Worm (Caenorhabditis elegans) whole organism, late embryonic: ENCODE results near the gene lat-2.

Source experiments
- ceh-30 ChIP-seq: fragments of 150-350 bp; optimal IDR thresholded peaks from 2 replicates; lab custom pipeline; 2014; ENCODE audit warnings: missing biosample characterization, missing genetic modification characterization
- elt-2 ChIP-seq: sonication (generic microtip); optimal IDR thresholded peaks from 2 replicates; lab custom pipeline; 2016; ENCODE audit warnings: missing genetic modification reagents, missing genetic modification characterization, missing compliant biosample characterization
- pha-4 ChIP-seq: fragments of 150-350 bp; optimal IDR thresholded peaks from 2 replicates; lab custom pipeline; 2018; ENCODE audit warnings: missing biosample characterization, missing genetic modification reagents, missing genetic modification characterization

ce11 chrII:4369715-4370114 lies 10.8 kb downstream of the lat-2 start:
- TF ChIP-seq ceh-30 (tag; lab: Kevin White, UChicago) (no peak), pha-4 (tag; lab: Kevin White, UChicago) (no peak), elt-2 (no peak)
